Worm (Caenorhabditis elegans) whole organism, L3 larva: Measurements from ENCODE around the gene M01F1.8.

ENCODE experiments used
- ceh-82 ChIP-seq: fragments of 150-350 bp; optimal IDR thresholded peaks from 2 replicates; lab custom pipeline; 2014; ENCODE audit warnings: missing biosample characterization, missing genetic modification characterization
- ceh-9 ChIP-seq: sonication (generic microtip); optimal IDR thresholded peaks from 2 replicates; lab custom pipeline; 2018; ENCODE audit warnings: missing biosample characterization, missing genetic modification characterization
- egl-5 ChIP-seq: fragments of 150-350 bp; optimal IDR thresholded peaks from 2 replicates; lab custom pipeline; 2017; ENCODE audit warnings: missing biosample characterization, missing genetic modification reagents, missing genetic modification characterization, inconsistent platforms
- fos-1 ChIP-seq: fragments of 150-350 bp; optimal IDR thresholded peaks from 2 replicates; lab custom pipeline; 2014; ENCODE audit warnings: missing biosample characterization, missing genetic modification characterization
- lin-39 ChIP-seq: fragments of 150-350 bp; optimal IDR thresholded peaks from 2 replicates; lab custom pipeline; 2018; ENCODE audit warnings: missing biosample characterization, missing genetic modification reagents, missing genetic modification characterization
- nhr-11 ChIP-seq: fragments of 150-350 bp; optimal IDR thresholded peaks from 2 replicates; lab custom pipeline; 2014; ENCODE audit warnings: missing biosample characterization, missing genetic modification characterization
- nhr-25 ChIP-seq: sonication (generic microtip); optimal IDR thresholded peaks from 2 replicates; lab custom pipeline; 2017; ENCODE audit warnings: missing biosample characterization, missing genetic modification characterization
- nhr-28 ChIP-seq: fragments of 150-350 bp; optimal IDR thresholded peaks from 2 replicates; lab custom pipeline; 2014; ENCODE audit warnings: missing biosample characterization, missing genetic modification characterization
- nhr-76 ChIP-seq: fragments of 150-350 bp; sonication (generic microtip); optimal IDR thresholded peaks from 5 replicates; lab custom pipeline; 2014; ENCODE audit warnings: missing biosample characterization, missing genetic modification characterization
- pha-4 ChIP-seq: fragments of 150-350 bp; optimal IDR thresholded peaks from 2 replicates; lab custom pipeline; 2014; ENCODE audit warnings: missing biosample characterization, missing genetic modification reagents, missing genetic modification characterization
- unc-39 ChIP-seq: sonication (generic microtip); optimal IDR thresholded peaks from 4 replicates; lab custom pipeline; 2017; ENCODE audit warnings: missing biosample characterization, missing genetic modification characterization
- unc-62 ChIP-seq: fragments of 150-350 bp; sonication (generic microtip); optimal IDR thresholded peaks from 4 replicates; lab custom pipeline; 2014; ENCODE audit warnings: missing biosample characterization, missing genetic modification reagents, missing genetic modification characterization
- ztf-11 ChIP-seq: fragments of 150-350 bp; optimal IDR thresholded peaks from 2 replicates; lab custom pipeline; 2014; ENCODE audit warnings: missing biosample characterization, missing genetic modification characterization
- ztf-4 ChIP-seq: fragments of 150-350 bp; optimal IDR thresholded peaks from 2 replicates; lab custom pipeline; 2014; ENCODE audit warnings: missing biosample characterization, missing genetic modification characterization

ce11 chrIII:3539499-3539898 is 37.1 kb upstream of the M01F1.8 start:
- no peak for TF ChIP-seq nhr-28
- no peak for TF ChIP-seq egl-5
- no peak for TF ChIP-seq pha-4
- TF ChIP-seq unc-62 (GFP tag; lab: Kevin White, UChicago): no peak
- no peak for TF ChIP-seq nhr-11 (tag; lab: Kevin White, UChicago)
- TF ChIP-seq nhr-76: no peak
- no peak for TF ChIP-seq ceh-9 (tag; lab: Kevin White, UChicago)
- TF ChIP-seq nhr-25 (tag; lab: Kevin White, UChicago): no peak
- no peak for TF ChIP-seq ceh-82 (tag; lab: Kevin White, UChicago)
- no peak for TF ChIP-seq fos-1 (tag; lab: Kevin White, UChicago)
- no peak for TF ChIP-seq ztf-11 (tag; lab: Kevin White, UChicago)
- no peak for TF ChIP-seq unc-39 (tag; lab: Kevin White, UChicago)
- no peak for TF ChIP-seq ztf-4 (tag; lab: Kevin White, UChicago)
- TF ChIP-seq lin-39: no peak
